Worm (Caenorhabditis elegans) whole organism, mixed stage, embryonic: ENCODE data around the gene ints-11.

ENCODE experiments used
- M03D4.4 ChIP-seq: sonication (generic microtip); optimal IDR thresholded peaks from 2 replicates; lab custom pipeline; 2017; ENCODE audit warnings: mild to moderate bottlenecking, missing genetic modification characterization, missing compliant biosample characterization
- bed-3 ChIP-seq: fragments of 200-800 bp; sonication (Bioruptor generic); optimal IDR thresholded peaks from 3 replicates; lab custom pipeline; 2018; ENCODE audit warnings: mild to moderate bottlenecking, missing genetic modification characterization, moderate library complexity, missing compliant biosample characterization
- blmp-1 ChIP-seq: fragments of 150-350 bp; optimal IDR thresholded peaks from 2 replicates; lab custom pipeline; 2014; ENCODE audit warnings: missing biosample characterization, missing genetic modification characterization
- ceh-43 ChIP-seq: fragments of 200-800 bp; sonication (Bioruptor generic); optimal IDR thresholded peaks from 2 replicates; lab custom pipeline; 2018; ENCODE audit warnings: mild to moderate bottlenecking, missing genetic modification characterization, moderate library complexity, missing compliant biosample characterization
- ceh-83 ChIP-seq: fragments of 200-800 bp; sonication (Bioruptor generic); optimal IDR thresholded peaks from 2 replicates; lab custom pipeline; 2018; ENCODE audit warnings: mild to moderate bottlenecking, missing genetic modification characterization, missing compliant biosample characterization
- ces-1 ChIP-seq: fragments of 150-350 bp; optimal IDR thresholded peaks from 2 replicates; lab custom pipeline; 2014; ENCODE audit warnings: missing biosample characterization, missing genetic modification reagents, missing genetic modification characterization
- cnd-1 ChIP-seq: fragments of 200-800 bp; sonication (Bioruptor generic); optimal IDR thresholded peaks from 2 replicates; lab custom pipeline; 2018; ENCODE audit warnings: mild to moderate bottlenecking, missing genetic modification characterization, missing compliant biosample characterization
- drap-1 ChIP-seq: fragments of 200-800 bp; sonication (Bioruptor generic); optimal IDR thresholded peaks from 3 replicates; lab custom pipeline; 2018; ENCODE audit warnings: mild to moderate bottlenecking, missing genetic modification characterization, missing compliant biosample characterization
- elt-1 ChIP-seq: sonication (generic microtip); optimal IDR thresholded peaks from 2 replicates; lab custom pipeline; 2017; ENCODE audit warnings: missing genetic modification characterization, mild to moderate bottlenecking, missing compliant biosample characterization, antibody characterized with exemption, moderate library complexity, borderline replicate concordance; ENCODE audit not compliant: insufficient read depth
- elt-3 ChIP-seq: fragments of 150-350 bp; optimal IDR thresholded peaks from 2 replicates; lab custom pipeline; 2014; ENCODE audit warnings: missing biosample characterization, missing genetic modification characterization
- ham-2 ChIP-seq: fragments of 200-800 bp; sonication (Bioruptor generic); optimal IDR thresholded peaks from 2 replicates; lab custom pipeline; 2018; ENCODE audit warnings: mild to moderate bottlenecking, missing genetic modification characterization, missing compliant biosample characterization
- hlh-1 ChIP-seq: fragments of 150-350 bp; optimal IDR thresholded peaks from 2 replicates; lab custom pipeline; 2014; ENCODE audit warnings: missing biosample characterization, missing genetic modification reagents, missing genetic modification characterization
- lin-13 ChIP-seq: fragments of 150-350 bp; optimal IDR thresholded peaks from 2 replicates; lab custom pipeline; 2014; ENCODE audit warnings: missing biosample characterization, missing genetic modification characterization
- lin-32 ChIP-seq: fragments of 200-800 bp; sonication (Bioruptor generic); optimal IDR thresholded peaks from 2 replicates; lab custom pipeline; 2018; ENCODE audit warnings: mild to moderate bottlenecking, missing genetic modification characterization, missing compliant biosample characterization
- lsy-2 ChIP-seq: fragments of 150-350 bp; optimal IDR thresholded peaks from 2 replicates; lab custom pipeline; 2014; ENCODE audit warnings: missing biosample characterization, missing genetic modification characterization
- mab-5 ChIP-seq: fragments of 150-350 bp; optimal IDR thresholded peaks from 2 replicates; lab custom pipeline; 2014; ENCODE audit warnings: missing biosample characterization, missing genetic modification characterization
- mep-1 ChIP-seq: fragments of 150-350 bp; optimal IDR thresholded peaks from 2 replicates; lab custom pipeline; 2017; ENCODE audit warnings: missing biosample characterization, missing genetic modification reagents, missing genetic modification characterization, inconsistent platforms
- mls-2 ChIP-seq: sonication (generic microtip); optimal IDR thresholded peaks from 2 replicates; lab custom pipeline; 2016; ENCODE audit warnings: mild to moderate bottlenecking, missing genetic modification characterization, moderate library complexity, missing compliant biosample characterization
- nhr-12 ChIP-seq: fragments of 150-350 bp; optimal IDR thresholded peaks from 2 replicates; lab custom pipeline; 2014; ENCODE audit warnings: missing biosample characterization, missing genetic modification characterization
- nhr-2 ChIP-seq: fragments of 150-350 bp; optimal IDR thresholded peaks from 2 replicates; lab custom pipeline; 2014; ENCODE audit warnings: missing biosample characterization, missing genetic modification characterization
- nhr-237 ChIP-seq: fragments of 150-350 bp; optimal IDR thresholded peaks from 2 replicates; lab custom pipeline; 2014; ENCODE audit warnings: missing biosample characterization, missing genetic modification characterization
- nhr-28 ChIP-seq: fragments of 150-350 bp; optimal IDR thresholded peaks from 2 replicates; lab custom pipeline; 2014; ENCODE audit warnings: missing biosample characterization, missing genetic modification characterization
- nhr-76 ChIP-seq: sonication (generic microtip); optimal IDR thresholded peaks from 2 replicates; lab custom pipeline; 2017; ENCODE audit warnings: missing biosample characterization, missing genetic modification characterization
- pha-4 ChIP-seq: fragments of 150-350 bp; optimal IDR thresholded peaks from 2 replicates; lab custom pipeline; 2018; ENCODE audit warnings: missing biosample characterization, missing genetic modification reagents, missing genetic modification characterization
- sem-2 ChIP-seq: fragments of 200-800 bp; sonication (Bioruptor generic); optimal IDR thresholded peaks from 2 replicates; lab custom pipeline; 2018; ENCODE audit warnings: mild to moderate bottlenecking, missing genetic modification characterization, missing compliant biosample characterization
- snpc-4 ChIP-seq: fragments of 150-350 bp; optimal IDR thresholded peaks from 2 replicates; lab custom pipeline; 2014; ENCODE audit warnings: missing biosample characterization, missing genetic modification characterization
- sptf-1 ChIP-seq: sonication (generic microtip); optimal IDR thresholded peaks from 2 replicates; lab custom pipeline; 2017; ENCODE audit warnings: mild to moderate bottlenecking, missing genetic modification characterization, moderate library complexity, missing compliant biosample characterization
- tbx-8 ChIP-seq: fragments of 200-800 bp; sonication (Bioruptor generic); optimal IDR thresholded peaks from 2 replicates; lab custom pipeline; 2018; ENCODE audit warnings: mild to moderate bottlenecking, missing genetic modification characterization, moderate library complexity, missing compliant biosample characterization
- unc-39 ChIP-seq: fragments of 150-350 bp; optimal IDR thresholded peaks from 2 replicates; lab custom pipeline; 2014; ENCODE audit warnings: missing biosample characterization, missing genetic modification characterization
- unc-62 ChIP-seq: fragments of 150-350 bp; optimal IDR thresholded peaks from 2 replicates; lab custom pipeline; 2014; ENCODE audit warnings: missing biosample characterization, missing genetic modification reagents, missing genetic modification characterization
- zip-8 ChIP-seq: fragments of 150-350 bp; optimal IDR thresholded peaks from 2 replicates; lab custom pipeline; 2014; ENCODE audit warnings: missing biosample characterization, missing genetic modification characterization
- ztf-11 ChIP-seq: fragments of 150-350 bp; optimal IDR thresholded peaks from 2 replicates; lab custom pipeline; 2014; ENCODE audit warnings: missing biosample characterization, missing genetic modification characterization

Gene ints-11

DNA sequence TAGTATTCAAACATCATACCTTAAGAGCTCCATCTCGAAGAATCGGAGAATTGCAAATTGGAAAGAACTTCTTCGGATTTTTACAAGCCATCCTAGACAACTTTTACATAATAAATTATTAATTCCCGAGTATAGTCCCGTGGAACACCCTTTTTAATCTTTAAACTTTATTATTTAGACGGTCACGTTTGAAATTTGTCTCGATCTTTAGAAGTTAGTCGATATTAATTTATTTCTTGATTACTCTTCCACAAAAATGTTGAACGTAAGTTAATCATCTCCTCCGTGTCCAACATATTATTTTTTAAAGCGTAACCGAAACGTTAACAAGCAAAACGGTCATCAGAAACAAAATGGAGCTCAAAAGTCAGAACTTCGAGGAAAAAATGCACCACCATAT, 30.2 kb upstream of the ints-11 start, which contains the start of the genes decr-1.3 and T05C12.1:
Gene decr-1.3, minus strand, starts transcription at position 101 of the 400 bp plus-strand sequence.
Gene T05C12.1, plus strand, starts transcription at position 232 of the 400 bp plus-strand sequence.
- no peak for TF ChIP-seq elt-3 (tag; lab: Kevin White, UChicago)
- no peak for TF ChIP-seq sem-2 (GFP tag; lab: Kevin White, UChicago)
- no peak for TF ChIP-seq ztf-11
- TF ChIP-seq, all 35 proteins: peak for 0

DNA sequence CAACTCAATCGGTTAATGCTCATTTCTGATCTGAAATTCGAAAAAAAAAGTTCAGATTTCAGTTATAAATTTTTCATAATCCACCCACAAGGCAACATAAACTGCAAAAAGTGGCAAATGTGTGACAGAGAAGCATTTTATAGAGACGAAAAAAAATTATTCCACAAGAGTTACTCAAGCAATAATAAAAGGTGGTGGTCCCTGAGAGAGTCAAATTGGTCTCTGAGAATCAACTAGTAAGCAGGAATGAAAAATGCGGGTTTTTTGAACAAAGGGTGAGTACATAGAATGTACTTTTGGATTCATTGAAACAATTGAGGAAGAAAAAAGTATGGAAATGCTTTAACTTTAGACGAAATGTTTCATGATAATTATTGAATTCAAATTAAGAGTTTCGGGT, 27.1 kb upstream of the ints-11 start, which contains the start of gene T05C12.11:
Gene T05C12.11, minus strand, starts transcription at position 101 of the 400 bp plus-strand sequence.
- no peak for TF ChIP-seq hlh-1 (tag; lab: Kevin White, UChicago)
- TF ChIP-seq sptf-1 = no peak
- no peak for TF ChIP-seq bed-3 (GFP tag; lab: Kevin White, UChicago)
- no peak for TF ChIP-seq snpc-4 (tag; lab: Kevin White, UChicago)
- no peak for TF ChIP-seq ceh-83 (GFP tag; lab: Kevin White, UChicago)
- TF ChIP-seq mls-2 (tag; lab: Kevin White, UChicago) = no peak
- no peak for TF ChIP-seq mab-5 (tag; lab: Kevin White, UChicago)
- TF ChIP-seq lin-13 = no peak
- TF ChIP-seq mep-1 (tag; lab: Kevin White, UChicago) = no peak
- no peak for TF ChIP-seq cnd-1 (tag; lab: Kevin White, UChicago)
- TF ChIP-seq blmp-1 (tag; lab: Kevin White, UChicago) = no peak
- TF ChIP-seq lin-32 (GFP tag; lab: Kevin White, UChicago) = no peak
- TF ChIP-seq tbx-8 (GFP tag; lab: Kevin White, UChicago) = no peak
- TF ChIP-seq elt-3 (tag; lab: Kevin White, UChicago) = no peak
- TF ChIP-seq unc-62 (GFP tag; lab: Kevin White, UChicago) = no peak

DNA sequence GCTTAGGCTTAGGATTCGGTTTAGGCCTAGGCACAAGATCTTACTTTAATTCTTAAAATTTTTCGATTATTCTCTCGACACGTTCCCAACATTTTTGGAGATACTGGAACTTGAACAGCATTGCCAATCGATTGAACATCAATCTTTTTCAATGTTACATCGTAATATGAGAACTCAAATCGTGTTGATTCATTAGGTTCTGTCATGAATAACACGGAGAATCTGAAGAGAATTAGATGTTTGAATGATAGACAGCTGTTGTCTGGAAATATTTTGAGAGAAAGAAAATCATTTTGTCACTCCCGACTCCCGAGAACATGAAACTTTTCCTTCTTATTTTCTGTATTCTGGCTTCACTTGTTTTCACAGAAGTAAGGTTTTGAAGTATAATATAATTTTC, 26.0 kb upstream of the ints-11 start, which contains the start of gene T05C12.15:
Gene T05C12.15, plus strand, starts transcription at position 301 of the 400 bp plus-strand sequence.
- no peak for TF ChIP-seq nhr-2 (tag; lab: Kevin White, UChicago)
- TF ChIP-seq sptf-1 = no peak
- TF ChIP-seq cnd-1 (tag; lab: Kevin White, UChicago) = no peak
- no peak for TF ChIP-seq M03D4.4
- no peak for TF ChIP-seq nhr-28
- no peak for TF ChIP-seq lin-13
- no peak for TF ChIP-seq blmp-1 (tag; lab: Kevin White, UChicago)
- no peak for TF ChIP-seq mls-2 (tag; lab: Kevin White, UChicago)

DNA sequence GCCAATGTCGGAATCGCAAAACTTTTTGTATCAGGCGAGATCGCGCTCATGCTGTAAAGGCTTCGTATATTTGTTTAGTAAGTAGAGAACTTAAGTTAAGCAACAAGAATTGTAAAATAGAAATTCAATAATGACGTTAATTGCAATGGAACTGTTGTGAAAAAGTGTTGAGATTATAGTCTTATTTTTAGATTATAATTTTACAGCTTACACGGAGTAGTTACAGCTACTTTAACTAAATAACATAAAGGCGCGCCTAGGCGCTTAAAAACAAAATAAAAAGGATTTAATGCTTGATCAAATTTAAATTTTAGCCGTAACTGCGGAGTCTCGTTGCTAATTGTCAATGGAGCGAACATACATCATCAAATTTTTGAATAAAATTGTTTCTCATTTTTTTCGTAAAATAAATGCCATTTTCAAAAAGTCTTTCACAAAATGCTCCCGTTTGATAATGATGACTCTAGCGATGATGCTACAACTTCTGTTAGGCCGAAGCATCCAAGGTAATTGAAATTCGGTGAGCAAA, 18.9 kb upstream of the ints-11 start, which contains the start of the genes emb-27 and rrf-3:
Gene emb-27, minus strand, starts transcription at position 51 of the 529 bp plus-strand sequence.
Gene rrf-3, plus strand, starts transcription at position 346 of the 529 bp plus-strand sequence.
- TF ChIP-seq ceh-43 (GFP tag; lab: Kevin White, UChicago) (no peak), nhr-237 (no peak), lsy-2 (peak; percentile 71), ham-2 (peak; percentile 68), ces-1 (GFP tag; lab: Kevin White, UChicago) (peak; percentile 97), unc-39 (tag; lab: Kevin White, UChicago) (no peak), elt-3 (tag; lab: Kevin White, UChicago) (no peak), M03D4.4 (no peak)

DNA sequence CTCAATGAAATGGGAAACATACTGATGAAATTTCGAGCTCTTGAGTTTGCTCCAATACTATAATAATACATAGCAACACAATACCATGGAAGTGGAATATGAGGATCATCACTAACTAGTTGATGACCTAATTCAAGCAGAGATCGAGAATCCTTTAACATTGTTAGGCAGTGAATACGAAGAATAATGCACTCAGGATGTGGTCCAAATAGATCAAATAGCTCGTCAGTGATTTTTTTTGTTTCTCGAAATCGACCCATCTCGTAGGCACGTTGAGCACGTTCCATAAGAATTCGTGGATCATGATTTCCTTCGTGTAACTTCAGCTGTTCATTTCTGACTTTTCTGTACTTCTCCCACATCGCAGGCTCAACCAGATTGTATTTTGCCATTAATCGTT, 17.6 kb upstream of the ints-11 start:
- TF ChIP-seq unc-62 (GFP tag; lab: Kevin White, UChicago) (no peak), nhr-2 (tag; lab: Kevin White, UChicago) (no peak), ham-2 (no peak), lsy-2 (no peak), mep-1 (tag; lab: Kevin White, UChicago) (no peak)

DNA sequence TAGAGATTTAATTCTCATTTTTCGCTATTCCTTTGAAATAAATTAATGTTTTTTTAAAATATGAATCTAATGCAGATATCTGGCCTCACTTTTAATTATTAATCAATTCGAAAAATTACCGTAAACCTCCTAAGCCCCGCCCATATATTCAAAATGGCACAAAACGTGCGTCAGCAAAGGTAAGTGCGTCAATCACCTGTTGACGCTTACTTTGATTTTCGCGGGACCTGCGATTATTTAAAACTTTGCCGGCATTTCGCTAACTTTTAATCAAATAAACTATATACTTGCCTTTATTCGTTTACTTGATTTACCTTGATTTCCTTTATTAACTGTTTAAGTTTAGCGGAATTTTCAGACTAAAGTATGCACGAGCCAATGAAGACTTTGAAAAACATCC, 14.7 kb upstream of the ints-11 start, which contains the start of gene pch-2:
Gene pch-2, plus strand, starts transcription at position 359 of the 400 bp plus-strand sequence.
- TF ChIP-seq ztf-11 (no peak), mep-1 (tag; lab: Kevin White, UChicago) (peak; percentile 35), lsy-2 (peak; percentile 87), lin-13 (peak; percentile 28), elt-1 (tag; lab: Kevin White, UChicago) (no peak), drap-1 (GFP tag; lab: Kevin White, UChicago) (no peak), nhr-76 (tag; lab: Kevin White, UChicago) (no peak), nhr-237 (peak; percentile 9), bed-3 (GFP tag; lab: Kevin White, UChicago) (no peak), ham-2 (no peak), blmp-1 (tag; lab: Kevin White, UChicago) (no peak), nhr-12 (no peak), nhr-28 (no peak), ceh-43 (GFP tag; lab: Kevin White, UChicago) (no peak), tbx-8 (GFP tag; lab: Kevin White, UChicago) (no peak), unc-39 (tag; lab: Kevin White, UChicago) (no peak), ces-1 (GFP tag; lab: Kevin White, UChicago) (peak; percentile 1), hlh-1 (tag; lab: Kevin White, UChicago) (no peak), zip-8 (tag; lab: Kevin White, UChicago) (no peak), pha-4 (tag; lab: Kevin White, UChicago) (no peak), ceh-83 (GFP tag; lab: Kevin White, UChicago) (no peak)
- TF ChIP-seq, all 35 proteins: peak for 5
